Worm (Caenorhabditis elegans): ENCODE measurements around the gene Y97E10AR.6.

Y97E10AR.6 gene

ce11 chrV:8043664-8044063 lies 29.9 kb upstream of the Y97E10AR.6 start:
- TF ChIP-seq blmp-1 (tag; optimal IDR thresholded peaks at IDR 0.05; ENCODE audit: insufficient read depth): peak; percentile 56
- no peak for TF ChIP-seq alr-1 (tag; optimal IDR thresholded peaks at IDR 0.05)
- peak; percentile 38 for TF ChIP-seq nhr-129 (tag; optimal IDR thresholded peaks at IDR 0.05)
- no peak for TF ChIP-seq fos-1 (tag; optimal IDR thresholded peaks at IDR 0.05)
- TF ChIP-seq nhr-237 (tag; optimal IDR thresholded peaks at IDR 0.05): no peak
- TF ChIP-seq nhr-21 (tag; optimal IDR thresholded peaks at IDR 0.05): peak; percentile 11
- peak; percentile 44 for TF ChIP-seq sma-9 (GFP tag; optimal IDR thresholded peaks at IDR 0.05)
- no peak for TF ChIP-seq sma-9 (tag; optimal IDR thresholded peaks at IDR 0.05)
- TF ChIP-seq elt-1 (tag; optimal IDR thresholded peaks at IDR 0.05): peak; percentile 9

- TF ChIP-seq mdl-1 (tag; optimal IDR thresholded peaks at IDR 0.05) (no peak), aly-2 (tag; optimal IDR thresholded peaks at IDR 0.05) (no peak), nhr-23 (tag; optimal IDR thresholded peaks at IDR 0.05) (no peak), ceh-82 (tag; optimal IDR thresholded peaks at IDR 0.05) (no peak), unc-62 (GFP tag; optimal IDR thresholded peaks at IDR 0.05) (no peak), nhr-77 (tag; optimal IDR thresholded peaks at IDR 0.05) (no peak), gmeb-1 (tag; optimal IDR thresholded peaks at IDR 0.05) (no peak), sma-3 (GFP tag; optimal IDR thresholded peaks at IDR 0.05) (no peak), nhr-6 (tag; optimal IDR thresholded peaks at IDR 0.05) (no peak)
Measured at ce11 chrV:8041336-8041868, 27.7 kb upstream of the Y97E10AR.6 start.

- TF ChIP-seq elt-3 (tag; optimal IDR thresholded peaks at IDR 0.05) (no peak), blmp-1 (tag; optimal IDR thresholded peaks at IDR 0.05; ENCODE audit: insufficient read depth) (peak; percentile 83), fos-1 (tag; optimal IDR thresholded peaks at IDR 0.05) (peak; percentile 55), R02D3.7 (tag; optimal IDR thresholded peaks at IDR 0.05) (no peak), peb-1 (tag; optimal IDR thresholded peaks at IDR 0.05) (no peak), ceh-16 (tag; optimal IDR thresholded peaks at IDR 0.05) (peak; percentile 64), nhr-25 (tag; optimal IDR thresholded peaks at IDR 0.05) (peak; percentile 43), sem-4 (tag; optimal IDR thresholded peaks at IDR 0.05) (peak; percentile 1), nhr-237 (tag; optimal IDR thresholded peaks at IDR 0.05) (no peak), egl-27 (tag; optimal IDR thresholded peaks at IDR 0.05) (peak; percentile 33), unc-62 (GFP tag; optimal IDR thresholded peaks at IDR 0.05) (no peak), lin-11 (tag; optimal IDR thresholded peaks at IDR 0.05) (no peak), nhr-21 (tag; optimal IDR thresholded peaks at IDR 0.05) (peak; percentile 93), zag-1 (tag; optimal IDR thresholded peaks at IDR 0.05) (no peak), unc-39 (tag; optimal IDR thresholded peaks at IDR 0.05) (no peak), sma-3 (GFP tag; optimal IDR thresholded peaks at IDR 0.05) (peak; percentile 89), skn-1 (tag; optimal IDR thresholded peaks at IDR 0.05) (no peak), ztf-1 (GFP tag; conservative IDR thresholded peaks at IDR 0.05) (no peak), alr-1 (tag; optimal IDR thresholded peaks at IDR 0.05) (no peak), sma-9 (GFP tag; optimal IDR thresholded peaks at IDR 0.05) (peak; percentile 79), sma-9 (tag; optimal IDR thresholded peaks at IDR 0.05) (no peak), nhr-12 (tag; optimal IDR thresholded peaks at IDR 0.05) (no peak), unc-55 (GFP tag; optimal IDR thresholded peaks at IDR 0.05) (no peak), lin-13 (GFP tag; optimal IDR thresholded peaks at IDR 0.05) (no peak), nhr-6 (tag; optimal IDR thresholded peaks at IDR 0.05) (no peak), ztf-4 (tag; optimal IDR thresholded peaks at IDR 0.05) (no peak), ama-1 (optimal IDR thresholded peaks at IDR 0.05) (peak; percentile 94), ztf-11 (tag; optimal IDR thresholded peaks at IDR 0.05) (no peak), nhr-129 (tag; optimal IDR thresholded peaks at IDR 0.05) (no peak), crh-2 (tag; optimal IDR thresholded peaks at IDR 0.05) (no peak)
Measured at ce11 chrV:8040247-8041084, 26.7 kb upstream of the Y97E10AR.6 start.

- TF ChIP-seq C34F6.9 (tag; optimal IDR thresholded peaks at IDR 0.05) (no peak), ztf-1 (GFP tag; conservative IDR thresholded peaks at IDR 0.05) (no peak), mab-5 (tag; optimal IDR thresholded peaks at IDR 0.05) (no peak), unc-39 (tag; optimal IDR thresholded peaks at IDR 0.05) (no peak), egl-27 (tag; optimal IDR thresholded peaks at IDR 0.05) (no peak), ama-1 (optimal IDR thresholded peaks at IDR 0.05) (peak; percentile 73), nhr-129 (tag; optimal IDR thresholded peaks at IDR 0.05) (no peak), Y55F3AM.14 (GFP tag; optimal IDR thresholded peaks at IDR 0.05) (no peak), sma-9 (GFP tag; optimal IDR thresholded peaks at IDR 0.05) (peak; percentile 5), sma-9 (tag; optimal IDR thresholded peaks at IDR 0.05) (no peak), nhr-21 (tag; optimal IDR thresholded peaks at IDR 0.05) (peak; percentile 34), aly-2 (tag; optimal IDR thresholded peaks at IDR 0.05) (no peak)
Measured at ce11 chrV:8039606-8040005, 25.9 kb upstream of the Y97E10AR.6 start.

Data from whole organism, L2 larva.